Worm (Caenorhabditis elegans) whole organism, L4/young adult: ENCODE results near the gene T07A9.12.

Source experiments
- W03F9.2 ChIP-seq: fragments of 150-350 bp; optimal IDR thresholded peaks from 2 replicates; lab custom pipeline; 2014; ENCODE audit warnings: missing biosample characterization, missing genetic modification characterization
- him-1 ChIP-seq: sonication (generic microtip); optimal IDR thresholded peaks from 2 replicates; lab custom pipeline; 2016; ENCODE audit warnings: missing genotype, missing genetic modification reagents, missing genetic modification characterization, missing compliant biosample characterization

DNA sequence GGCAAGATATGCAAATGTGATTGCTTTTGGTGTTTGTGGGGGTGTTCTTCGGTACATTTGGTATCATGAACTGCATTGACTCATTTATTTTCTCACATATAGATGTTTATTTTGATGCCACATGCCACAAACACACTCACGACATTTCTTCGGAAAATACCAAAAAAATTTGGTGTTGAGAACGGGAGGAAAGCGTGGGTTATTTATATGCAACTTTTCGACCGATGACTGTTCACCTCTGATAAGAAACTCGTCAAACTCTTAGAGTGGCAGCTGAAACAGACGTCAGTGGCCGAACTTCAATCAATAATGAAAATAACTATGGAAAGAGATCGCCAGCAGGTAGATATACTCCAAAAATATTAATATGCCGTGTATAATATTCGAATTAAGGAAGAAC, 32.3 kb upstream of the T07A9.12 start:
- TF ChIP-seq W03F9.2 (tag; lab: Kevin White, UChicago) (no peak), him-1 (no peak)
